Worm (Caenorhabditis elegans) whole organism, L4/young adult: ENCODE measurements around the gene ztf-13.

ENCODE experiments used
- W03F9.2 ChIP-seq: fragments of 150-350 bp; optimal IDR thresholded peaks from 2 replicates; lab custom pipeline; 2014; ENCODE audit warnings: missing biosample characterization, missing genetic modification characterization
- dao-5 ChIP-seq: sonication (generic microtip); optimal IDR thresholded peaks from 2 replicates; lab custom pipeline; 2016; ENCODE audit warnings: missing genotype, missing genetic modification characterization, moderate library complexity, missing compliant biosample characterization
- him-1 ChIP-seq: sonication (generic microtip); optimal IDR thresholded peaks from 2 replicates; lab custom pipeline; 2016; ENCODE audit warnings: missing genotype, missing genetic modification reagents, missing genetic modification characterization, missing compliant biosample characterization

ztf-13 gene

ce11 chrX:3102165-3102564 lies at the start of gene ztf-13:
ztf-13 (minus strand) TSS chrX:3102175.
- no peak for TF ChIP-seq W03F9.2 (tag; lab: Kevin White, UChicago)
- TF ChIP-seq him-1 (tag; lab: Kevin White, UChicago), result no peak
- no peak for TF ChIP-seq dao-5 (tag; lab: Kevin White, UChicago)

- no peak for TF ChIP-seq W03F9.2 (tag; lab: Kevin White, UChicago)
- TF ChIP-seq him-1 (tag; lab: Kevin White, UChicago), result no peak
- TF ChIP-seq dao-5 (tag; lab: Kevin White, UChicago), result no peak
Measured at ce11 chrX:3145265-3145664, 43.3 kb upstream of the ztf-13 start, which contains the start of gene C15C7.4. C15C7.4 (plus strand) TSS chrX:3145565.

- TF ChIP-seq him-1 (tag; lab: Kevin White, UChicago), result no peak
- TF ChIP-seq W03F9.2 (tag; lab: Kevin White, UChicago), result no peak
- TF ChIP-seq dao-5 (tag; lab: Kevin White, UChicago), result no peak
Measured at ce11 chrX:3141704-3142103, 39.7 kb upstream of the ztf-13 start.

- no peak for TF ChIP-seq dao-5 (tag; lab: Kevin White, UChicago)
- no peak for TF ChIP-seq W03F9.2 (tag; lab: Kevin White, UChicago)
- TF ChIP-seq him-1 (tag; lab: Kevin White, UChicago), result no peak
Measured at ce11 chrX:3139516-3140301, 37.7 kb upstream of the ztf-13 start.

- TF ChIP-seq W03F9.2 (tag; lab: Kevin White, UChicago) (no peak), him-1 (tag; lab: Kevin White, UChicago) (no peak), dao-5 (tag; lab: Kevin White, UChicago) (no peak)
Measured at ce11 chrX:3135186-3135585, 33.2 kb upstream of the ztf-13 start, which contains the start of gene K10B3.1. K10B3.1 (plus strand) TSS chrX:3135486.

ce11 chrX:3127626-3128142 lies 25.7 kb upstream of the ztf-13 start:
- TF ChIP-seq W03F9.2 (tag; lab: Kevin White, UChicago) (peak; percentile 75), him-1 (tag; lab: Kevin White, UChicago) (peak; percentile 94), dao-5 (tag; lab: Kevin White, UChicago) (no peak)

- TF ChIP-seq him-1 (tag; lab: Kevin White, UChicago) (no peak), W03F9.2 (tag; lab: Kevin White, UChicago) (no peak), dao-5 (tag; lab: Kevin White, UChicago) (no peak)
Measured at ce11 chrX:3126979-3127378, 25.0 kb upstream of the ztf-13 start, which contains the start of gene spc-1. spc-1 (minus strand) TSS chrX:3127079.

- TF ChIP-seq dao-5 (tag; lab: Kevin White, UChicago) (no peak), him-1 (tag; lab: Kevin White, UChicago) (peak; percentile 77)
Measured at ce11 chrX:3126233-3126632, 24.3 kb upstream of the ztf-13 start.

- TF ChIP-seq him-1 (tag; lab: Kevin White, UChicago) (no peak), dao-5 (tag; lab: Kevin White, UChicago) (no peak), W03F9.2 (tag; lab: Kevin White, UChicago) (no peak)
Measured at ce11 chrX:3119606-3120005, 17.6 kb upstream of the ztf-13 start.

ce11 chrX:3118596-3119287 lies 16.8 kb upstream of the ztf-13 start:
- TF ChIP-seq him-1 (tag; lab: Kevin White, UChicago), result no peak
- TF ChIP-seq W03F9.2 (tag; lab: Kevin White, UChicago), result no peak
- TF ChIP-seq dao-5 (tag; lab: Kevin White, UChicago), result no peak

- TF ChIP-seq W03F9.2 (tag; lab: Kevin White, UChicago) (no peak), him-1 (tag; lab: Kevin White, UChicago) (no peak), dao-5 (tag; lab: Kevin White, UChicago) (no peak)
Measured at ce11 chrX:3117204-3117603, 15.2 kb upstream of the ztf-13 start.

- TF ChIP-seq him-1 (tag; lab: Kevin White, UChicago) (peak; percentile 85), W03F9.2 (tag; lab: Kevin White, UChicago) (no peak), dao-5 (tag; lab: Kevin White, UChicago) (peak; percentile 42)
Measured at ce11 chrX:3116033-3116876, 14.3 kb upstream of the ztf-13 start, which contains the start of gene mai-1. mai-1 (minus strand) TSS chrX:3116589.
